Fruit fly (Drosophila melanogaster) whole organism, embryonic: ENCODE data around the gene prg.

Experiments used
- CG10147 ChIP-seq: fragments of 200-800 bp; sonication (Bioruptor generic); optimal IDR thresholded peaks from 2 replicates; lab custom pipeline; 2019; ENCODE audit warnings: missing biosample characterization, mild to moderate bottlenecking, missing genetic modification characterization, moderate library complexity
- CG17385 ChIP-seq: fragments of 200-800 bp; sonication (Bioruptor generic); optimal IDR thresholded peaks from 3 replicates; lab custom pipeline; 2018; ENCODE audit warnings: missing biosample characterization, mild to moderate bottlenecking, missing genetic modification characterization
- CG3995 ChIP-seq: fragments of 200-800 bp; sonication (Bioruptor generic); optimal IDR thresholded peaks from 3 replicates; lab custom pipeline; 2016; ENCODE audit warnings: missing biosample characterization, missing genetic modification characterization
- Stat92E ChIP-seq, 3 experiments: fragments of >200 bp in 2 of 3; fragments of 200-800 bp in 1 of 3; sonication (Bioruptor generic) in 1 of 3; optimal IDR thresholded peaks; 2 replicates each; lab custom pipeline; 2017 to 2019; ENCODE audit warnings: missing biosample characterization in 3 of 3, missing genetic modification characterization in 3 of 3, mild to moderate bottlenecking in 1 of 3, moderate library complexity in 1 of 3
- disco-r ChIP-seq: fragments of 200-800 bp; sonication (Bioruptor generic); optimal IDR thresholded peaks from 2 replicates; lab custom pipeline; 2016; ENCODE audit warnings: missing biosample characterization, missing genetic modification characterization

DNA sequence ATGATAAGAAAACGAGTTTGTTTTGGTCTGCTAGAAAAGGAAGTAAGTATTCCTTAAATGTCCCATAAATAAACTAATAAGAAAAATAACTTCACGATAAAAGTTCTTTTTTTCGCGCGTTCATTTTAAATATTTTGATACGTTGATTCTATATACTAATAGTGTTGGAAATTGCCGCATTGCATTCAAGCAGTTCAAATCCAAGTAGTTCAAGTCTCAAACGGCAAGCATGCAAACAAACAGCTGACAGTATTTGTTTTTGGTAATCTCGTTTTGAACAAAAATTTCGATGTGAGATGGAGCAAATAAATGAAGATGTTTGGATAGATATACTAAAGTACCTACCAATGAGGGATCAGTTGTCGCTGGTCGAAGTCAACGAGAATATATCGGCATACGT is 24.4 kb downstream of the prg start, which contains the start of gene CG13088:
- TF ChIP-seq CG17385 (GFP tag; lab: Kevin White, UChicago) (no peak), CG3995 (GFP tag; lab: Kevin White, UChicago) (peak; percentile 87), Stat92E (GFP tag; optimal IDR thresholded peaks at IDR 0.05; lab: Kevin White, UChicago) (peak in 1 of 3 experiments; percentile 22), CG10147 (GFP tag; lab: Kevin White, UChicago) (no peak), disco-r (no peak)
